Worm (Caenorhabditis elegans): ENCODE results near the gene mrp-6.

Gene mrp-6

ce11 chrX:4193080-4193479, 6.5 kb upstream of the mrp-6 start (continued):
- TF ChIP-seq dmd-6 (GFP tag; IDR thresholded peaks at IDR 0.05) (peak; percentile 41), lin-1 (GFP tag; IDR thresholded peaks at IDR 0.05) (peak; percentile 28; the same call in 1 of the 2 replicates), zip-2 (tag; optimal IDR thresholded peaks at IDR 0.05) (peak; percentile 27), nhr-102 (tag; optimal IDR thresholded peaks at IDR 0.05) (peak; percentile 55), Y105C5A.15 (GFP tag; IDR thresholded peaks at IDR 0.05) (0 out of 2 replicates have a peak, but pooled peaks have one; percentile 22), aly-2 (tag; optimal IDR thresholded peaks at IDR 0.05) (peak; percentile 60), spr-3 (GFP tag; optimal IDR thresholded peaks at IDR 0.05) (peak; percentile 33)

- TF ChIP-seq Y48G9A.11 (GFP tag; IDR thresholded peaks at IDR 0.05) (no peak), unc-62 (GFP tag; optimal IDR thresholded peaks at IDR 0.05 in 1 of 2) (peak in 1 of 2 experiments; percentile 61), unc-62 (tag; optimal IDR thresholded peaks at IDR 0.05) (no peak), ztf-7 (tag; optimal IDR thresholded peaks at IDR 0.05) (no peak), unc-130 (GFP tag; optimal IDR thresholded peaks at IDR 0.05) (no peak), nhr-48 (tag; optimal IDR thresholded peaks at IDR 0.05) (no peak), aha-1 (tag) (peak; percentile 94), vab-7 (GFP tag; IDR thresholded peaks at IDR 0.05) (no peak), mes-2 (tag; optimal IDR thresholded peaks at IDR 0.05; ENCODE audit: poor library complexity, severe bottlenecking) (no peak), F49E8.2 (tag; optimal IDR thresholded peaks at IDR 0.05; ENCODE audit: borderline replicate concordance) (no peak), fos-1 (tag; optimal IDR thresholded peaks at IDR 0.05) (no peak), Y105C5A.15 (GFP tag; IDR thresholded peaks at IDR 0.05) (no peak), nhr-102 (tag; optimal IDR thresholded peaks at IDR 0.05) (no peak), ceh-44 (GFP tag; IDR thresholded peaks at IDR 0.05) (no peak), saeg-2 (GFP tag; IDR thresholded peaks at IDR 0.05) (no peak), Y5F2A.4 (GFP tag; optimal IDR thresholded peaks at IDR 0.05) (no peak), duxl-1 (tag; optimal IDR thresholded peaks at IDR 0.05; ENCODE audit: poor library complexity) (no peak), attf-4 (tag; optimal IDR thresholded peaks at IDR 0.05) (no peak)
These were observed 5.7 kb upstream of the mrp-6 start for ce11 chrX:4192235-4192634.

DNA sequence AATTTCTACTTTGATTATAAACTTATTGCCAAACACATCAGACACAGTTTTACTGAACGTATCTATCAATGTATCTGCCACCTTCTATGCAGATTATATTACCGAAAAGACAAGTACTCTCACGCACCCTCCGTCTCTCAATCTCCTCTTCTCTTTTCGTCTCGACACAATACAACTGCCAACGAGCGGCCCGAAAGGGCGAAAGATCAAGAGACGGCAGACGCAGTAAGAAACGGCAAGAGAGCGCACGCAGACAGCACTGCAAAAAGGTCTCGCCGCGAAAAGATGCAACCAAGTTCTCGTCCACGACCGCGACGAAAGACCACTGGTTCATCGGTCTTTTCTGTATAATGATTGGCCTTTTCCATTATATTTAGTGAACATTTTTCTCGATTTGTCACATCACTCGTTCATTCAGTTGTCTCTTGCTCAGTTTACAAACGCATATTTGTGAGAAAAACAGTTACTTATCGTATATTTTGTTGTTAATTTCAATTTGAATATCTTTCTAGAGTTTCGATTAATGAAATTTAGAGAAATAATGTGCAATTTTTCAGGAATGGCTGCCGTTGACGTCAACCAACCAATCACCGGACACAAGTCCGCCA, 4.1 kb upstream of the mrp-6 start, which contains the start of gene vha-12:
Gene vha-12, plus strand, starts transcription at position 558 of the 608 bp plus-strand sequence.
- TF ChIP-seq zfp-2 (tag; optimal IDR thresholded peaks at IDR 0.05) (peak; percentile 42), mep-1 (tag; optimal IDR thresholded peaks at IDR 0.05) (peak; percentile 96), Y75B8A.6 (GFP tag; IDR thresholded peaks at IDR 0.05) (0 out of 2 replicates have a peak, but pooled peaks have one; percentile 27), arid-1 (GFP tag; conservative IDR thresholded peaks at IDR 0.05) (peak; percentile 55; the same call in 1 of the 2 replicates), cey-2 (tag; optimal IDR thresholded peaks at IDR 0.05; ENCODE audit: borderline replicate concordance, insufficient read depth) (no peak), zfp-3 (GFP tag; conservative IDR thresholded peaks at IDR 0.05) (peak; percentile 74; the same call in 1 of the 2 replicates), daf-16 (GFP tag; optimal IDR thresholded peaks at IDR 0.05) (peak in 1 of 2 experiments; percentile 23), daf-16 (tag; optimal IDR thresholded peaks at IDR 0.05) (peak; percentile 87), hlh-11 (tag; optimal IDR thresholded peaks at IDR 0.05) (peak; percentile 96), vab-7 (GFP tag; IDR thresholded peaks at IDR 0.05) (peak; percentile 20; the same call in 1 of the 2 replicates), pha-4 (GFP tag; IDR thresholded peaks at IDR 0.05) (peak; percentile 73), pha-4 (tag; optimal IDR thresholded peaks at IDR 0.05) (no peak), unc-39 (tag; optimal IDR thresholded peaks at IDR 0.05) (no peak), Y48G9A.11 (GFP tag; IDR thresholded peaks at IDR 0.05) (no peak), D1046.2 (GFP tag; IDR thresholded peaks at IDR 0.05) (no peak), ceh-44 (GFP tag; IDR thresholded peaks at IDR 0.05) (no peak), mdt-29 (GFP tag; IDR thresholded peaks at IDR 0.05) (no peak), ztf-7 (tag; optimal IDR thresholded peaks at IDR 0.05) (peak; percentile 35), dve-1 (tag; optimal IDR thresholded peaks at IDR 0.05; ENCODE audit: insufficient read depth) (peak; percentile 95), hmg-1.1 (GFP tag; IDR thresholded peaks at IDR 0.05) (peak; percentile 95), spr-1 (tag; optimal IDR thresholded peaks at IDR 0.05) (peak; percentile 70), nhr-77 (tag; optimal IDR thresholded peaks at IDR 0.05) (peak; percentile 93), T20F7.1 (GFP tag; optimal IDR thresholded peaks at IDR 0.05) (peak; percentile 78), lin-38 (GFP tag; IDR thresholded peaks at IDR 0.05) (no peak), F10B5.3 (tag; optimal IDR thresholded peaks at IDR 0.05) (no peak), Y105C5A.15 (GFP tag; IDR thresholded peaks at IDR 0.05) (no peak), tra-1 (GFP tag; IDR thresholded peaks at IDR 0.05) (peak; percentile 57; the same call in 1 of the 2 replicates), daf-12 (tag; optimal IDR thresholded peaks at IDR 0.05) (no peak), F44E2.7 (GFP tag; IDR thresholded peaks at IDR 0.05) (no peak)

Data from whole organism, L4 larva.